Worm (Caenorhabditis elegans) whole organism, young adult: Measurements from ENCODE around the gene nspc-9.

ENCODE experiments used
- pha-4 ChIP-seq: fragments of 150-350 bp; sonication (generic microtip); optimal IDR thresholded peaks from 2 replicates; lab custom pipeline; 2014; ENCODE audit warnings: missing biosample characterization, missing genetic modification reagents, missing genetic modification characterization
- ztf-6 ChIP-seq: fragments of 200-800 bp; sonication (Bioruptor generic); IDR thresholded peaks from 2 replicates; pipeline ENCODE4 v1.3.6; 2022; ENCODE audit warnings: missing genetic modification reagents, missing genetic modification characterization, missing compliant biosample characterization

DNA sequence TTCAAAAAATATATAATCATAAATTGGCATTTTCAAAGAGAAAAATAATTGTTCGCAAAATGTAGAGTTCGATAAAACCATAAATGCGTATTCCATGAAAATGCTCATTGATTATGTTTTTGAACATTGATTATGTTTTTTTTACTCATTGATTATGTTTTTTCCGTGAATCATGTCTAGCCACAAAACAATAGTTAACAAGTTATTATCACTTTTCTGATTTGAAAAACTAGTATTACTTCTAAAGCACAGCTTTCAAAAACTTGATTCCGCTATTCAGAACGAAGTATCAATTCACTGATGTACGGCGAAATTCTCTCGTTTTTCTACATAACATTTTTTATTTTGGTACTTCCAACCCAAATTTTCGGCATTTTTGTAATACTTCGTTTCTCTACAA lies 7.4 kb downstream of the nspc-9 start, which contains the start of gene srd-48:
- TF ChIP-seq ztf-6 (no peak), pha-4 (tag; lab: Kevin White, UChicago) (no peak)
